Fruit fly (Drosophila melanogaster) whole organism, prepupa: ENCODE data around the gene CG4887.

ENCODE experiments used
- Blimp-1 ChIP-seq: fragments of 200-800 bp; sonication (Bioruptor generic); optimal IDR thresholded peaks from 3 replicates; lab custom pipeline; 2017; ENCODE audit warnings: missing biosample characterization, missing genetic modification characterization, mild to moderate bottlenecking, moderate library complexity, missing genetic modification reagents
- CG10669 ChIP-seq: fragments of 200-800 bp; sonication (Bioruptor generic); optimal IDR thresholded peaks from 3 replicates; lab custom pipeline; 2018; ENCODE audit warnings: missing biosample characterization, mild to moderate bottlenecking, missing genetic modification characterization, moderate library complexity
- CG11294 ChIP-seq: fragments of 200-800 bp; sonication (Bioruptor generic); IDR thresholded peaks from 2 replicates; pipeline ENCODE4 v1.3.6; 2022; ENCODE audit warnings: missing biosample characterization, missing genetic modification characterization
- CG11902 ChIP-seq: fragments of 200-800 bp; sonication (Bioruptor generic); optimal IDR thresholded peaks from 3 replicates; lab custom pipeline; 2016; ENCODE audit warnings: missing biosample characterization, missing genetic modification characterization
- CG15336 ChIP-seq: fragments of 200-800 bp; sonication (Bioruptor generic); IDR thresholded peaks from 2 replicates; pipeline ENCODE4 v1.3.6; 2022; ENCODE audit warnings: missing biosample characterization, missing genetic modification characterization
- CG1621 ChIP-seq: fragments of 200-800 bp; sonication (Bioruptor generic); optimal IDR thresholded peaks from 3 replicates; lab custom pipeline; 2018; ENCODE audit warnings: missing biosample characterization, mild to moderate bottlenecking, missing genetic modification characterization
- CG3032 ChIP-seq: fragments of 200-800 bp; optimal IDR thresholded peaks from 2 replicates; lab custom pipeline; 2019; ENCODE audit warnings: missing biosample characterization, mild to moderate bottlenecking, missing genetic modification characterization, moderate library complexity
- CG31627 ChIP-seq: fragments of 200-800 bp; sonication (Bioruptor generic); optimal IDR thresholded peaks from 3 replicates; lab custom pipeline; 2016; ENCODE audit warnings: missing biosample characterization, missing genetic modification characterization
- CG32006 ChIP-seq: fragments of 200-800 bp; sonication (Bioruptor generic); optimal IDR thresholded peaks from 3 replicates; lab custom pipeline; 2017; ENCODE audit warnings: missing biosample characterization, mild to moderate bottlenecking, missing genetic modification characterization
- CG34406 ChIP-seq: fragments of 200-800 bp; sonication (Bioruptor generic); optimal IDR thresholded peaks from 3 replicates; lab custom pipeline; 2016; ENCODE audit warnings: missing biosample characterization, missing genetic modification characterization
- CG3919 ChIP-seq: fragments of 200-800 bp; sonication (Bioruptor generic); optimal IDR thresholded peaks from 3 replicates; lab custom pipeline; 2016; ENCODE audit warnings: missing biosample characterization, missing genetic modification characterization
- CG4318 ChIP-seq: fragments of 200-800 bp; sonication (Bioruptor generic); optimal IDR thresholded peaks from 3 replicates; lab custom pipeline; 2017; ENCODE audit warnings: missing biosample characterization, mild to moderate bottlenecking, missing genetic modification characterization
- CG6163 ChIP-seq: fragments of 200-800 bp; sonication (Bioruptor generic); IDR thresholded peaks from 3 replicates; pipeline ENCODE4 v1.3.6; 2022; ENCODE audit warnings: missing biosample characterization, missing genetic modification characterization
- CG6792 ChIP-seq: fragments of 200-800 bp; sonication (Bioruptor generic); optimal IDR thresholded peaks from 3 replicates; lab custom pipeline; 2016; ENCODE audit warnings: missing biosample characterization, missing genetic modification characterization
- CG6808 ChIP-seq: fragments of 200-800 bp; sonication (Bioruptor generic); optimal IDR thresholded peaks from 3 replicates; lab custom pipeline; 2017; ENCODE audit warnings: missing biosample characterization, missing genetic modification characterization, mild to moderate bottlenecking, moderate library complexity, missing genetic modification reagents
- CG7368 ChIP-seq: fragments of 200-800 bp; sonication (Bioruptor generic); optimal IDR thresholded peaks from 3 replicates; lab custom pipeline; 2016; ENCODE audit warnings: missing biosample characterization, missing genetic modification characterization
- CG8119 ChIP-seq: fragments of 200-800 bp; sonication (Bioruptor generic); IDR thresholded peaks from 3 replicates; pipeline ENCODE4 v1.3.6; 2022; ENCODE audit warnings: missing biosample characterization, missing genetic modification characterization
- CG8319 ChIP-seq: fragments of 200-800 bp; sonication (Bioruptor generic); optimal IDR thresholded peaks from 3 replicates; lab custom pipeline; 2016; ENCODE audit warnings: missing biosample characterization, missing genetic modification characterization
- CG8632 ChIP-seq: fragments of 200-800 bp; sonication (Bioruptor generic); optimal IDR thresholded peaks from 3 replicates; lab custom pipeline; 2016; ENCODE audit warnings: missing biosample characterization, missing genetic modification characterization
- CG9139 ChIP-seq: fragments of 200-800 bp; sonication (Bioruptor generic); optimal IDR thresholded peaks from 3 replicates; lab custom pipeline; 2017; ENCODE audit warnings: missing biosample characterization, mild to moderate bottlenecking, missing genetic modification characterization
- Eip75B ChIP-seq: fragments of 200-800 bp; sonication (Bioruptor generic); optimal IDR thresholded peaks from 3 replicates; lab custom pipeline; 2016; ENCODE audit warnings: missing biosample characterization, missing genetic modification characterization
- Eip78C ChIP-seq: fragments of 200-800 bp; sonication (Bioruptor generic); peaks from one replicate; lab custom pipeline; 2016; ENCODE audit warnings: missing biosample characterization, missing genetic modification characterization
- Hr39 ChIP-seq: fragments of 200-800 bp; sonication (Bioruptor generic); optimal IDR thresholded peaks from 2 replicates; lab custom pipeline; 2016; ENCODE audit warnings: missing biosample characterization, missing genetic modification characterization
- Hr4 ChIP-seq: fragments of 200-800 bp; sonication (Bioruptor generic); optimal IDR thresholded peaks from 3 replicates; lab custom pipeline; 2016; ENCODE audit warnings: missing biosample characterization, missing genetic modification characterization
- Met ChIP-seq: fragments of 200-800 bp; sonication (Bioruptor generic); optimal IDR thresholded peaks from 3 replicates; lab custom pipeline; 2016; ENCODE audit warnings: missing biosample characterization, missing genetic modification characterization
- Smox ChIP-seq: fragments of 200-800 bp; sonication (Bioruptor generic); optimal IDR thresholded peaks from 3 replicates; lab custom pipeline; 2016; ENCODE audit warnings: missing biosample characterization, missing genetic modification characterization
- Sox102F ChIP-seq: fragments of 200-800 bp; sonication (Bioruptor generic); optimal IDR thresholded peaks from 2 replicates; lab custom pipeline; 2016; ENCODE audit warnings: missing biosample characterization, mild to moderate bottlenecking, missing genetic modification characterization
- Sox14 ChIP-seq: fragments of 200-800 bp; sonication (Bioruptor generic); optimal IDR thresholded peaks from 3 replicates; lab custom pipeline; 2016; ENCODE audit warnings: missing biosample characterization, missing genetic modification characterization
- Sox15 ChIP-seq: fragments of 200-800 bp; sonication (Bioruptor generic); optimal IDR thresholded peaks from 3 replicates; lab custom pipeline; 2016; ENCODE audit warnings: missing biosample characterization, missing genetic modification characterization
- achi ChIP-seq: fragments of 200-800 bp; sonication (Bioruptor generic); optimal IDR thresholded peaks from 3 replicates; lab custom pipeline; 2016; ENCODE audit warnings: missing biosample characterization, missing genetic modification characterization
- acj6 ChIP-seq: fragments of 200-800 bp; sonication (Bioruptor generic); optimal IDR thresholded peaks from 3 replicates; lab custom pipeline; 2016; ENCODE audit warnings: missing biosample characterization, missing genetic modification characterization
- cyc ChIP-seq: fragments of 200-800 bp; sonication (Bioruptor generic); optimal IDR thresholded peaks from 3 replicates; lab custom pipeline; 2016; ENCODE audit warnings: missing biosample characterization, missing genetic modification characterization
- dac ChIP-seq: fragments of 200-800 bp; sonication (Bioruptor generic); optimal IDR thresholded peaks from 2 replicates; lab custom pipeline; 2017; ENCODE audit warnings: missing biosample characterization, mild to moderate bottlenecking, missing genetic modification characterization
- eg ChIP-seq: fragments of 200-800 bp; sonication (Bioruptor generic); IDR thresholded peaks from 3 replicates; pipeline ENCODE4 v1.3.6; 2022; ENCODE audit warnings: missing biosample characterization, missing genetic modification characterization
- esn ChIP-seq: fragments of 200-800 bp; sonication (Bioruptor generic); optimal IDR thresholded peaks from 2 replicates; lab custom pipeline; 2016; ENCODE audit warnings: missing biosample characterization, mild to moderate bottlenecking, missing genetic modification characterization, moderate library complexity
- fd59A ChIP-seq: fragments of 200-800 bp; sonication (Bioruptor generic); optimal IDR thresholded peaks from 2 replicates; lab custom pipeline; 2017; ENCODE audit warnings: missing biosample characterization, mild to moderate bottlenecking, missing genetic modification characterization, missing genetic modification reagents
- fkh ChIP-seq: fragments of 200-800 bp; sonication (Bioruptor generic); optimal IDR thresholded peaks from 3 replicates; lab custom pipeline; 2017; ENCODE audit warnings: missing biosample characterization, mild to moderate bottlenecking, missing genetic modification characterization, moderate library complexity
- lz ChIP-seq: fragments of 200-800 bp; sonication (Bioruptor generic); optimal IDR thresholded peaks from 3 replicates; lab custom pipeline; 2016; ENCODE audit warnings: missing biosample characterization, missing genetic modification characterization
- net ChIP-seq: fragments of 200-800 bp; sonication (Bioruptor generic); optimal IDR thresholded peaks from 3 replicates; lab custom pipeline; 2016; ENCODE audit warnings: missing biosample characterization, missing genetic modification characterization
- salr ChIP-seq, 2 experiments: fragments of 200-800 bp; sonication (Bioruptor generic); optimal IDR thresholded peaks; 3 replicates each; lab custom pipeline; 2016 to 2018; ENCODE audit warnings: missing biosample characterization in 2 of 2, missing genetic modification characterization in 2 of 2, mild to moderate bottlenecking in 1 of 2
- ss ChIP-seq, 2 experiments: fragments of 200-800 bp; sonication (Bioruptor generic); optimal IDR thresholded peaks; 2 replicates in 1 of 2; 3 replicates in 1 of 2; lab custom pipeline; 2017 to 2018; ENCODE audit warnings: mild to moderate bottlenecking in 2 of 2, missing biosample characterization in 2 of 2, missing genetic modification characterization in 2 of 2, moderate library complexity in 1 of 2
- svp ChIP-seq: fragments of 200-800 bp; sonication (Bioruptor generic); peaks from one replicate; lab custom pipeline; 2016; ENCODE audit warnings: missing biosample characterization, missing genetic modification characterization
- topi ChIP-seq: fragments of 200-800 bp; sonication (Bioruptor generic); optimal IDR thresholded peaks from 3 replicates; lab custom pipeline; 2016; ENCODE audit warnings: missing biosample characterization, missing genetic modification characterization
- vri ChIP-seq: fragments of 200-800 bp; sonication (Bioruptor generic); optimal IDR thresholded peaks from 3 replicates; lab custom pipeline; 2016; ENCODE audit warnings: missing biosample characterization, mild to moderate bottlenecking, missing genetic modification characterization

The CG4887 gene

DNA sequence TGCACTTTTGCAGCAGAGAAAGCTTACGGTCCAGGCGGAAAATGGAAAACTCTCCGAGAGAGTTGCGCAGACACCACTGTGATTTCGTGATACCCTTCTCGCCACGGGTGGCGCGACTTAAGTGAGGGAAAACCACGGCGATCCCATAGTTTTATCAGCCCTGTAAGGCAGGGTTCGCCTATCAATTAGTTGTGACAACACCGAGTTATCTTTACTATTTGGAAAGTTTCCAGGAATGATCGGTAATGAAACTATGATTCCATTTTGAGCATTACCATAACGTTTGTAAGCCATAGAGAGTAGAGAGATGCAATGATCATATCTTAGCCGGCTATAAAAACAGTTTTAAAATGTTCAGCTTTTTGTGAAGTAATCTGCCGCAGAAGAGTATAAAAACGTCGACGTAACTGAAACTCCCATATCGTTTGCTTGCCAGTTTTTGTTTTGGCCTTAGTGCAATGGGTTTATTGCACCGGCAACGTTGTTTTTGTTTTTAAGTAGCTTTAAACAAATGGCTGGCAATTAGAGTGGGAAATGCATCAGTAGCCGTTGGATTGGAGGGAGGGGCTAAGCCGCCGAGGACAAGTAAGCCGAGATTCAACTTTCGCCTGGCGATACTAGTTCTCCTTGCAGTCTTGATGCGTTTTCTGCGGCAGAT, 16.1 kb upstream of the CG4887 start:
- TF ChIP-seq CG8119, result peak; percentile 77
- no peak for TF ChIP-seq Smox (GFP tag; lab: Kevin White, UChicago)
- peak; percentile 77 for TF ChIP-seq CG32006
- TF ChIP-seq Eip78C (GFP tag; lab: Kevin White, UChicago), result peak; percentile 60
- TF ChIP-seq salr (GFP tag; optimal IDR thresholded peaks at IDR 0.05; lab: Kevin White, UChicago), result peak in 1 of 2 experiments; percentile 24
- TF ChIP-seq CG6163, result no peak
- TF ChIP-seq dac (GFP tag; lab: Kevin White, UChicago), result peak; percentile 59

DNA sequence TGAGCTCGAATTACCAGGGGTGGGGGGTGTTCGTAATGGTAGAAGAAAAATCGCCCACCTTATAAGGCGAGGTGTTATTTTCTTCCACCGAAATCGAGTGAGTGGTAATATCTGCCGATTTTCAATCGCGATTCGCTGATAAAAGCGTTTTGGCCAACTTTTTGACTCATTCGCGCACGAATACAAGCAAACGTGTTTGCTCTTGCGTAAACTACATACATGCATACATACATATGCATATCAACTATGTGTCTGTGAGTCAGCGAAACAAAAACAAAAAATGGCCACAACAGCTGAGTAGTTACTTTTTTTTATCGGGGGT, 15.5 kb upstream of the CG4887 start:
- TF ChIP-seq CG32006 (no peak), vri (GFP tag; lab: Kevin White, UChicago) (peak; percentile 40), Smox (GFP tag; lab: Kevin White, UChicago) (no peak), CG3919 (peak; percentile 7), salr (GFP tag; optimal IDR thresholded peaks at IDR 0.05; lab: Kevin White, UChicago) (no peak)

DNA sequence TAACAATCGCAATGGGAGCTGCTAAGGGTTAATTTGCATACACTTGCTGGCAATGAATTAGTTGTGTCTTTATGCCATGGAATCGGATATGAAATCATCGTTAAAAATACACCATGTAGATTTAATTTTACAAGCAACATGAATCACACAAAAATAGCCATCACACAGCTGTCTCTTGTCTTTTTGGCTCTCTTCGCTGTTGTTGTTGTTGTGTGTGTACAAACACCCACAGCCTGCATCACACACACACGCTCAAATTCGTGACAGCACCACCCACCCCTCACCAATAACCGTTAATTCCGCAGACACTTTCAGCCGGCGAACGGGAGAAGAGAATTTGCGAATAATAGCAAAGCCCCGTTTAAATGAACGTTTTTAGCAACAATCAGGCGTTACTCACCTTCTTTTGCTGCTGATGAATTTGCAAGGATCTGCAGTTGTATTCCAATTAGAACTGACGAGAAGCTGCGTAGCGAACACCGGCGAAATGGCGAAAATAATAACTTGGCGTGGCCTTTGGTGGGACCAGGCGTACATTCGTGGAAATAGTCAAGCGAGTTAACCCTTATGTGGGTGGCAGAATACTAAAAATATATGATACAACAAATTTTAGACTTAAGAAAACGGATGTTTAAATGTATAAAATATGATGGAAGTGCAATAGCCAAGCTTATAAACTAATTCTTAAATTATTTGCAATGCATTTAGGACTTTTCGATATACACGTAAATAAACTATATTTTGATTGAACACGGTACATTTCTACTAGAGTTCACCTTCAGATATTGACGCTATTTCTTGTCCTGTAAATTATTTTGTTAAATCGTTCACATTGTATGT, 14.9 kb upstream of the CG4887 start, which contains the start of gene capt:
capt (minus strand) TSS at position 584 of the 840 bp plus-strand sequence.
- TF ChIP-seq eg (GFP tag; lab: Robert Waterston, UW) (peak; percentile 55; the same call in 1 of the 3 replicates), salr (GFP tag; optimal IDR thresholded peaks at IDR 0.05; lab: Kevin White, UChicago) (no peak), CG11294 (GFP tag; lab: Robert Waterston, UW) (no peak), CG34406 (GFP tag; lab: Kevin White, UChicago) (peak; percentile 27), fkh (GFP tag; lab: Kevin White, UChicago) (peak; percentile 30), CG10669 (GFP tag; lab: Kevin White, UChicago) (no peak), Hr4 (GFP tag; lab: Kevin White, UChicago) (no peak), CG3032 (peak; percentile 51), Met (GFP tag; lab: Kevin White, UChicago) (peak; percentile 59), CG9139 (GFP tag; lab: Kevin White, UChicago) (no peak), Smox (GFP tag; lab: Kevin White, UChicago) (no peak), CG6163 (peak; percentile 37; the same call in 1 of the 3 replicates), ss (GFP tag; optimal IDR thresholded peaks at IDR 0.05; lab: Kevin White, UChicago) (peak; percentile 33 to 50), CG8632 (no peak), achi (GFP tag; lab: Kevin White, UChicago) (no peak), CG11902 (peak; percentile 7), topi (GFP tag; lab: Kevin White, UChicago) (peak; percentile 27), CG3919 (no peak), Sox15 (GFP tag; lab: Kevin White, UChicago) (peak; percentile 8), CG6808 (peak; percentile 7), Sox14 (GFP tag; lab: Kevin White, UChicago) (peak; percentile 33), CG6792 (no peak), CG8119 (0 out of 3 replicates have a peak, but pooled peaks have one; percentile 49), svp (GFP tag; lab: Kevin White, UChicago) (peak; percentile 74), acj6 (no peak), Sox102F (GFP tag; lab: Kevin White, UChicago) (peak; percentile 31), Blimp-1 (GFP tag; lab: Kevin White, UChicago) (no peak), CG8319 (no peak), Hr39 (GFP tag; lab: Kevin White, UChicago) (peak; percentile 66), Eip75B (GFP tag; lab: Kevin White, UChicago) (no peak), CG4318 (GFP tag; lab: Kevin White, UChicago) (no peak), esn (GFP tag; lab: Kevin White, UChicago) (peak; percentile 30), lz (peak; percentile 59), CG1621 (tag; lab: Kevin White, UChicago) (no peak), CG7368 (GFP tag; lab: Kevin White, UChicago) (no peak), cyc (GFP tag; lab: Kevin White, UChicago) (peak; percentile 54), net (GFP tag; lab: Kevin White, UChicago) (no peak), Eip78C (GFP tag; lab: Kevin White, UChicago) (peak; percentile 66), fd59A (no peak), CG15336 (GFP tag; lab: Robert Waterston, UW) (peak; percentile 37; the same call in 1 of the 2 replicates), vri (GFP tag; lab: Kevin White, UChicago) (peak; percentile 18), CG31627 (GFP tag; lab: Kevin White, UChicago) (peak; percentile 65)
